Fruit fly (Drosophila melanogaster) whole organism, embryonic: ENCODE measurements around the gene nAChRalpha5.

Experiments
- Asciz ChIP-seq: fragments of 200-800 bp; sonication (Bioruptor generic); optimal IDR thresholded peaks from 2 replicates; lab custom pipeline; 2017; ENCODE audit warnings: missing biosample characterization, mild to moderate bottlenecking, missing genetic modification characterization, missing genetic modification reagents
- Atf6 ChIP-seq: fragments of 200-800 bp; sonication (Bioruptor generic); IDR thresholded peaks from 2 replicates; pipeline ENCODE4 v1.3.6; 2022; ENCODE audit warnings: missing biosample characterization, missing genetic modification characterization
- C15 ChIP-seq: fragments of 200-800 bp; sonication (Bioruptor generic); IDR thresholded peaks from 3 replicates; pipeline ENCODE4 v1.3.6; 2022; ENCODE audit warnings: missing biosample characterization, missing genetic modification characterization
- CG10274 ChIP-seq: fragments of 200-800 bp; sonication (Bioruptor generic); optimal IDR thresholded peaks from 3 replicates; lab custom pipeline; 2017; ENCODE audit warnings: missing biosample characterization, mild to moderate bottlenecking, missing genetic modification characterization
- CG10462 ChIP-seq: fragments of 200-800 bp; sonication (Bioruptor generic); optimal IDR thresholded peaks from 2 replicates; lab custom pipeline; 2016; ENCODE audit warnings: missing biosample characterization, missing genetic modification characterization
- CG11247 ChIP-seq: fragments of 200-800 bp; sonication (Bioruptor generic); IDR thresholded peaks from 2 replicates; pipeline ENCODE4 v1.3.6; 2022; ENCODE audit warnings: missing biosample characterization, missing genetic modification characterization
- CG11456 ChIP-seq: fragments of 200-800 bp; sonication (Bioruptor generic); IDR thresholded peaks from 3 replicates; pipeline ENCODE4 v1.3.6; 2022; ENCODE audit warnings: missing biosample characterization, missing genetic modification characterization
- CG13775 ChIP-seq: fragments of 200-800 bp; sonication (Bioruptor generic); optimal IDR thresholded peaks from 3 replicates; lab custom pipeline; 2017; ENCODE audit warnings: missing biosample characterization, mild to moderate bottlenecking, missing genetic modification characterization
- CG14860 ChIP-seq: fragments of 200-800 bp; sonication (Bioruptor generic); IDR thresholded peaks from 3 replicates; pipeline ENCODE4 v1.3.6; 2022; ENCODE audit warnings: missing biosample characterization, missing genetic modification characterization; ENCODE audit not compliant: partially characterized antibody
- CG15269 ChIP-seq: fragments of 200-800 bp; sonication (Bioruptor generic); optimal IDR thresholded peaks from 2 replicates; lab custom pipeline; 2018; ENCODE audit warnings: missing biosample characterization, mild to moderate bottlenecking, missing genetic modification characterization, moderate library complexity
- CG17186 ChIP-seq: fragments of 200-800 bp; sonication (Bioruptor generic); optimal IDR thresholded peaks from 3 replicates; lab custom pipeline; 2017; ENCODE audit warnings: missing biosample characterization, missing genetic modification reagents, missing genetic modification characterization
- CG17359 ChIP-seq: fragments of 200-800 bp; sonication (Bioruptor generic); optimal IDR thresholded peaks from 3 replicates; lab custom pipeline; 2018; ENCODE audit warnings: missing biosample characterization, mild to moderate bottlenecking, missing genetic modification characterization, moderate library complexity
- CG2120 ChIP-seq: fragments of 200-800 bp; sonication (Bioruptor generic); optimal IDR thresholded peaks from 3 replicates; lab custom pipeline; 2016; ENCODE audit warnings: missing biosample characterization, missing genetic modification characterization
- CG2889 ChIP-seq: fragments of 200-800 bp; sonication (Bioruptor generic); IDR thresholded peaks from 3 replicates; pipeline ENCODE4 v1.3.6; 2022; ENCODE audit warnings: missing biosample characterization, missing genetic modification characterization
- CG30431 ChIP-seq: fragments of 200-800 bp; sonication (Bioruptor generic); optimal IDR thresholded peaks from 2 replicates; lab custom pipeline; 2017; ENCODE audit warnings: missing biosample characterization, missing genetic modification characterization
- CG3847 ChIP-seq: fragments of 200-800 bp; sonication (Bioruptor generic); IDR thresholded peaks from 2 replicates; pipeline ENCODE4 v1.3.6; 2022; ENCODE audit warnings: missing biosample characterization, missing genetic modification characterization
- CG3995 ChIP-seq: fragments of 200-800 bp; sonication (Bioruptor generic); optimal IDR thresholded peaks from 3 replicates; lab custom pipeline; 2016; ENCODE audit warnings: missing biosample characterization, missing genetic modification characterization
- CG42726 ChIP-seq: fragments of 200-800 bp; sonication (Bioruptor generic); IDR thresholded peaks from 2 replicates; pipeline ENCODE4 v1.3.6; 2022; ENCODE audit warnings: missing biosample characterization, missing genetic modification characterization; ENCODE audit not compliant: partially characterized antibody
- CG6254 ChIP-seq: fragments of 200-800 bp; sonication (Bioruptor generic); optimal IDR thresholded peaks from 3 replicates; lab custom pipeline; 2017; ENCODE audit warnings: mild to moderate bottlenecking, missing biosample characterization, missing genetic modification reagents, missing genetic modification characterization
- CG6813 ChIP-seq: fragments of 200-800 bp; sonication (Bioruptor generic); optimal IDR thresholded peaks from 2 replicates; lab custom pipeline; 2017; ENCODE audit warnings: missing biosample characterization, missing genetic modification characterization, mild to moderate bottlenecking, moderate library complexity, missing genetic modification reagents
- CTCF ChIP-seq: fragments of 200-800 bp; sonication (Bioruptor generic); optimal IDR thresholded peaks from 2 replicates; lab custom pipeline; 2017; ENCODE audit warnings: missing biosample characterization, mild to moderate bottlenecking, missing genetic modification characterization, moderate library complexity
- Dll ChIP-seq: fragments of 200-800 bp; sonication (Bioruptor generic); IDR thresholded peaks from 4 replicates; pipeline ENCODE4 v1.3.6; 2022; ENCODE audit warnings: missing biosample characterization, missing genetic modification characterization; ENCODE audit not compliant: partially characterized antibody
- HLH54F ChIP-seq: fragments of 200-800 bp; sonication (Bioruptor generic); optimal IDR thresholded peaks from 3 replicates; lab custom pipeline; 2016; ENCODE audit warnings: missing biosample characterization, missing genetic modification characterization
- Lpt ChIP-seq: fragments of >200 bp; optimal IDR thresholded peaks from 2 replicates; lab custom pipeline; 2018; ENCODE audit warnings: missing biosample characterization, missing genetic modification characterization
- Myb ChIP-seq: fragments of 200-800 bp; sonication (Bioruptor generic); optimal IDR thresholded peaks from 2 replicates; lab custom pipeline; 2016; ENCODE audit warnings: missing biosample characterization, missing genetic modification characterization
- Optix ChIP-seq: fragments of 200-800 bp; sonication (Bioruptor generic); IDR thresholded peaks from 3 replicates; pipeline ENCODE4 v1.3.6; 2022; ENCODE audit warnings: missing biosample characterization, missing genetic modification characterization
- Ptx1 ChIP-seq: fragments of 200-800 bp; sonication (Bioruptor generic); IDR thresholded peaks from 2 replicates; pipeline ENCODE4 v1.3.6; 2022; ENCODE audit warnings: missing biosample characterization, missing genetic modification characterization
- Rfx ChIP-seq: fragments of 200-800 bp; sonication (Bioruptor generic); IDR thresholded peaks from 2 replicates; pipeline ENCODE4 v1.3.6; 2022; ENCODE audit warnings: missing biosample characterization, missing genetic modification characterization
- Xrp1 ChIP-seq: fragments of 200-800 bp; sonication (Bioruptor generic); IDR thresholded peaks from 2 replicates; pipeline ENCODE4 v1.3.6; 2022; ENCODE audit warnings: missing biosample characterization, missing genetic modification characterization
- abd-A ChIP-seq: fragments of 200-800 bp; sonication (Bioruptor generic); optimal IDR thresholded peaks from 3 replicates; lab custom pipeline; 2019; ENCODE audit warnings: missing biosample characterization, mild to moderate bottlenecking, missing genetic modification characterization, moderate library complexity
- ac ChIP-seq: fragments of 200-800 bp; sonication (Bioruptor generic); optimal IDR thresholded peaks from 3 replicates; lab custom pipeline; 2017; ENCODE audit warnings: missing biosample characterization, mild to moderate bottlenecking, missing genetic modification characterization
- ase ChIP-seq: fragments of 200-800 bp; sonication (Bioruptor generic); IDR thresholded peaks from 3 replicates; pipeline ENCODE4 v1.3.6; 2022; ENCODE audit warnings: missing biosample characterization, missing genetic modification characterization
- chinmo ChIP-seq: fragments of 200-800 bp; sonication (Bioruptor generic); IDR thresholded peaks from 4 replicates; pipeline ENCODE4 v1.3.6; 2022; ENCODE audit warnings: missing biosample characterization, missing genetic modification characterization; ENCODE audit not compliant: partially characterized antibody
- corto ChIP-seq: fragments of 200-800 bp; sonication (Bioruptor generic); optimal IDR thresholded peaks from 2 replicates; lab custom pipeline; 2016; ENCODE audit warnings: missing biosample characterization, mild to moderate bottlenecking, missing genetic modification characterization, moderate library complexity
- crc ChIP-seq: fragments of 200-800 bp; sonication (Bioruptor generic); optimal IDR thresholded peaks from 2 replicates; lab custom pipeline; 2016; ENCODE audit warnings: missing biosample characterization, missing genetic modification characterization
- dimm ChIP-seq: fragments of 200-800 bp; sonication (Bioruptor generic); IDR thresholded peaks from 2 replicates; pipeline ENCODE4 v1.3.6; 2022; ENCODE audit warnings: missing biosample characterization, missing genetic modification characterization
- dmrt99B ChIP-seq: fragments of 200-800 bp; sonication (Bioruptor generic); optimal IDR thresholded peaks from 2 replicates; lab custom pipeline; 2018; ENCODE audit warnings: missing biosample characterization, mild to moderate bottlenecking, missing genetic modification characterization, moderate library complexity
- esg ChIP-seq: fragments of 200-800 bp; sonication (Bioruptor generic); conservative IDR thresholded peaks from 2 replicates; pipeline ENCODE4 v1.3.6; 2022; ENCODE audit warnings: missing biosample characterization, missing genetic modification characterization
- fd3F ChIP-seq: fragments of 200-800 bp; sonication (Bioruptor generic); optimal IDR thresholded peaks from 2 replicates; lab custom pipeline; 2018; ENCODE audit warnings: missing biosample characterization, mild to moderate bottlenecking, missing genetic modification characterization, moderate library complexity
- hth ChIP-seq: fragments of >200 bp; optimal IDR thresholded peaks from 2 replicates; lab custom pipeline; 2017; ENCODE audit warnings: inconsistent platforms
- jigr1 ChIP-seq: fragments of 200-800 bp; sonication (Bioruptor generic); IDR thresholded peaks from 3 replicates; pipeline ENCODE4 v1.3.6; 2022; ENCODE audit warnings: missing biosample characterization, missing genetic modification characterization
- jing ChIP-seq: fragments of 200-800 bp; sonication (Bioruptor generic); optimal IDR thresholded peaks from 2 replicates; lab custom pipeline; 2018; ENCODE audit warnings: missing biosample characterization, mild to moderate bottlenecking, missing genetic modification characterization
- mirr ChIP-seq: fragments of 200-800 bp; sonication (Bioruptor generic); optimal IDR thresholded peaks from 3 replicates; lab custom pipeline; 2018; ENCODE audit warnings: missing biosample characterization, mild to moderate bottlenecking, missing genetic modification characterization
- mld ChIP-seq: fragments of 200-800 bp; sonication (Bioruptor generic); IDR thresholded peaks from 3 replicates; pipeline ENCODE4 v1.3.6; 2022; ENCODE audit warnings: missing biosample characterization, missing genetic modification characterization; ENCODE audit not compliant: partially characterized antibody
- peb ChIP-seq: fragments of 200-800 bp; sonication (Bioruptor generic); IDR thresholded peaks from 2 replicates; pipeline ENCODE4 v1.3.6; 2022; ENCODE audit warnings: missing biosample characterization, missing genetic modification characterization
- pita ChIP-seq: fragments of 200-800 bp; sonication (Bioruptor generic); optimal IDR thresholded peaks from 2 replicates; lab custom pipeline; 2017; ENCODE audit warnings: missing biosample characterization, mild to moderate bottlenecking, missing genetic modification characterization
- psq ChIP-seq: fragments of 200-800 bp; sonication (Bioruptor generic); optimal IDR thresholded peaks from 2 replicates; lab custom pipeline; 2017; ENCODE audit warnings: missing biosample characterization, missing genetic modification characterization
- stwl ChIP-seq: fragments of 200-800 bp; sonication (Bioruptor generic); optimal IDR thresholded peaks from 3 replicates; lab custom pipeline; 2018; ENCODE audit warnings: missing biosample characterization, mild to moderate bottlenecking, missing genetic modification characterization, moderate library complexity
- unpg ChIP-seq: fragments of 200-800 bp; sonication (Bioruptor generic); optimal IDR thresholded peaks from 3 replicates; lab custom pipeline; 2018; ENCODE audit warnings: missing biosample characterization, mild to moderate bottlenecking, missing genetic modification characterization, moderate library complexity
- z ChIP-seq: fragments of 200-800 bp; sonication (Bioruptor generic); IDR thresholded peaks from 3 replicates; pipeline ENCODE4 v1.3.6; 2022; ENCODE audit warnings: missing biosample characterization, missing genetic modification characterization

nAChRalpha5 gene

DNA sequence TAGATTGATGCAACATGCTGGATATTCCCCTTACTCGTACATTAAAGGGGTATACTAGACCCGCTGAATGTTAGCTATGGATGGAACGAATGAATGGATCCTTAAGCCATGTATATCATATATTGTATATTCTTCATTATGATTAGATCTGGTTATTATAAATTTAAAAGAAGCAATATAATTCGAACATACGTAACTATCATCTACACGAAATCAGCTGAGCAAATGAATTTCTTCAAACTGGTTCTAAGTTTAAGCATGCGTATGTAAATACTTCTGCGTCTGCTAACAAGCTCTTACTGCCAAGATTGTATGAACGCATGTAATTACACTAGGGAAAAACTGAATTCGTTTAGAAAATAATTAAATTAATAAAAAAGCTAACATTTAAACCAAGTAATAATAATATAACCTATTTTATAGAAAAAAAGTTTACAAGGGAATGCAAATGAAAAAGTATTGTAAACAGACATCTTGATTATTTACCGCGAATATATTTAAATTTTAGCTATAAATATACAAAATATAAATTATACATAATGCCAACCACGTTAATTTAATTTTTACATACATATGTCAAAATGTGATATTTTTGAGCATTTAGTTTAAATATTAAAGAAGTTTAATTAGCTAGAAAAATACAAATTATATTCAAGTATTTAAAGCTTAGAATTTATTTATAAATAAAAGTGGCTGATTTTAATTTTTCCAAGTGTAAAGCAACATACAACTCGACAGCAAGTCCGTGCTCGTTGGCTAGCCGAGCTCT lies 18.9 kb upstream of the nAChRalpha5 start (continued):
- peak; percentile 58 for TF ChIP-seq Rfx (GFP tag; lab: Robert Waterston, UW)
- TF ChIP-seq C15 (GFP tag; lab: Robert Waterston, UW) = no peak
- TF ChIP-seq dmrt99B = peak; percentile 72
- TF ChIP-seq psq (GFP tag; lab: Kevin White, UChicago) = no peak
- peak; percentile 82 for TF ChIP-seq Xrp1
- peak; percentile 53 for TF ChIP-seq esg (GFP tag; lab: Robert Waterston, UW)
- no peak for TF ChIP-seq Myb
- peak; percentile 13 for TF ChIP-seq CG6813
- 0 out of 2 replicates have a peak, but pooled peaks have one; percentile 12 for TF ChIP-seq CG3847 (GFP tag; lab: Robert Waterston, UW)
- TF ChIP-seq Atf6 (GFP tag; lab: Robert Waterston, UW) = no peak; the same call in 1 of the 2 replicates
- no peak for TF ChIP-seq dimm
- 0 out of 3 replicates have a peak, but pooled peaks have one; percentile 44 for TF ChIP-seq ase (GFP tag; lab: Robert Waterston, UW)
- TF ChIP-seq jigr1 (GFP tag; lab: Robert Waterston, UW) = no peak
- TF ChIP-seq Ptx1 = peak; percentile 51
- no peak for TF ChIP-seq CG42726
- TF ChIP-seq Lpt (GFP tag; lab: Kevin White, UChicago) = no peak
- no peak for TF ChIP-seq CTCF (GFP tag; lab: Kevin White, UChicago)
- peak; percentile 65 for TF ChIP-seq CG2120 (GFP tag; lab: Kevin White, UChicago)
- TF ChIP-seq fd3F (GFP tag; lab: Kevin White, UChicago) = peak; percentile 30
- TF ChIP-seq CG13775 (GFP tag; lab: Kevin White, UChicago) = peak; percentile 56
- peak; percentile 28 for TF ChIP-seq HLH54F (GFP tag; lab: Kevin White, UChicago)
- TF ChIP-seq CG11456 (GFP tag; lab: Robert Waterston, UW) = no peak
- no peak for TF ChIP-seq Dll (GFP tag; lab: Robert Waterston, UW)
- TF ChIP-seq corto (GFP tag; lab: Kevin White, UChicago) = no peak
- no peak for TF ChIP-seq ac (GFP tag; lab: Kevin White, UChicago)
- TF ChIP-seq CG6254 (GFP tag; lab: Kevin White, UChicago) = no peak
- no peak for TF ChIP-seq CG17186 (GFP tag; lab: Kevin White, UChicago)
- TF ChIP-seq unpg (GFP tag; lab: Kevin White, UChicago) = peak; percentile 62
- TF ChIP-seq Optix (GFP tag; lab: Robert Waterston, UW) = no peak
- no peak for TF ChIP-seq abd-A (tag; lab: Kevin White, UChicago)
- TF ChIP-seq CG3995 (GFP tag; lab: Kevin White, UChicago) = peak; percentile 0
- no peak for TF ChIP-seq chinmo
- no peak for TF ChIP-seq CG14860
- TF ChIP-seq CG10462 (GFP tag; lab: Kevin White, UChicago) = no peak
- TF ChIP-seq CG2889 (GFP tag; lab: Robert Waterston, UW) = no peak
- peak; percentile 17 for TF ChIP-seq Asciz (GFP tag; lab: Kevin White, UChicago)
- TF ChIP-seq crc (GFP tag; lab: Kevin White, UChicago) = no peak
- TF ChIP-seq peb = peak; percentile 60
- no peak for TF ChIP-seq z
- no peak for TF ChIP-seq CG30431
- TF ChIP-seq CG10274 (GFP tag; lab: Kevin White, UChicago) = no peak
- no peak for TF ChIP-seq pita (GFP tag; lab: Kevin White, UChicago)
- peak; percentile 69 for TF ChIP-seq CG15269 (tag; lab: Kevin White, UChicago)
- TF ChIP-seq CG17359 (tag; lab: Kevin White, UChicago) = peak; percentile 66
- TF ChIP-seq hth = no peak
- no peak for TF ChIP-seq CG11247 (GFP tag; lab: Robert Waterston, UW)
- no peak for TF ChIP-seq stwl
- TF ChIP-seq mld (GFP tag; lab: Robert Waterston, UW) = no peak
- peak; percentile 46 for TF ChIP-seq jing (GFP tag; lab: Kevin White, UChicago)
- TF ChIP-seq mirr (GFP tag; lab: Kevin White, UChicago) = no peak
